Worm (Caenorhabditis elegans): Measurements from ENCODE around the gene C52G5.3.

- no peak for TF ChIP-seq ceh-48 (tag; optimal IDR thresholded peaks at IDR 0.05)
- no peak for TF ChIP-seq ceh-34 (tag; optimal IDR thresholded peaks at IDR 0.05)
- TF ChIP-seq nhr-11 (tag; optimal IDR thresholded peaks at IDR 0.05), result no peak
- TF ChIP-seq K02D7.2 (tag; optimal IDR thresholded peaks at IDR 0.05), result no peak
- no peak for TF ChIP-seq ceh-2 (tag; optimal IDR thresholded peaks at IDR 0.05)
- no peak for TF ChIP-seq pha-4 (tag; optimal IDR thresholded peaks at IDR 0.05)
- TF ChIP-seq ama-1 (optimal IDR thresholded peaks at IDR 0.05), result no peak
- no peak for TF ChIP-seq ceh-14 (tag; optimal IDR thresholded peaks at IDR 0.05)
- no peak for TF ChIP-seq fkh-10 (GFP tag; optimal IDR thresholded peaks at IDR 0.05)
- TF ChIP-seq dve-1 (tag; optimal IDR thresholded peaks at IDR 0.05), result no peak
- no peak for TF ChIP-seq pax-1 (tag; optimal IDR thresholded peaks at IDR 0.05)
- no peak for TF ChIP-seq ceh-6 (GFP tag; optimal IDR thresholded peaks at IDR 0.05)
These were observed at the start of gene C52G5.3 for ce11 chrX:12846043-12846442.

All from whole organism, late embryonic.